Fruit fly (Drosophila melanogaster): ENCODE data around the gene CG6495.
A peak's percentile ranks its signal among the peaks of the same experiment; 100 is the strongest.

dm6 chr2L:10795731-10796130 lies 34.8 kb downstream of the CG6495 start:
- TF ChIP-seq CG32264 (GFP tag; optimal IDR thresholded peaks at IDR 0.05): no peak
- TF ChIP-seq jim (GFP tag; optimal IDR thresholded peaks at IDR 0.05): no peak
- TF ChIP-seq GATAd (GFP tag; optimal IDR thresholded peaks at IDR 0.05): no peak
- no peak for TF ChIP-seq pan (optimal IDR thresholded peaks at IDR 0.05)
- no peak for TF ChIP-seq Dif (GFP tag; optimal IDR thresholded peaks at IDR 0.05; ENCODE audit: partially characterized antibody)
- no peak for TF ChIP-seq fru (GFP tag; optimal IDR thresholded peaks at IDR 0.05)
- peak; percentile 82 for TF ChIP-seq Dfd (GFP tag; optimal IDR thresholded peaks at IDR 0.05)
- no peak for TF ChIP-seq usp (GFP tag; optimal IDR thresholded peaks at IDR 0.05)
- no peak for TF ChIP-seq Jra (GFP tag; optimal IDR thresholded peaks at IDR 0.05)
- TF ChIP-seq sage (GFP tag; optimal IDR thresholded peaks at IDR 0.05): no peak
- TF ChIP-seq lola (GFP tag; optimal IDR thresholded peaks at IDR 0.05): no peak
- no peak for TF ChIP-seq CrebA (GFP tag; optimal IDR thresholded peaks at IDR 0.05; ENCODE audit: borderline replicate concordance)
- no peak for TF ChIP-seq OdsH (GFP tag; optimal IDR thresholded peaks at IDR 0.05)

Measured in whole organism, wandering third instar larva.